Worm (Caenorhabditis elegans) whole organism, young adult: ENCODE data around the gene Y41C4A.22.

ENCODE experiments used
- B0019.2 ChIP-seq: fragments of 200-800 bp; sonication (Bioruptor generic); conservative IDR thresholded peaks from 2 replicates; pipeline ENCODE4 v1.3.6; 2022; ENCODE audit warnings: missing genetic modification reagents, missing genetic modification characterization, missing compliant biosample characterization
- C17E4.6 ChIP-seq: fragments of 200-800 bp; sonication (Bioruptor generic); IDR thresholded peaks from 2 replicates; pipeline ENCODE4 v1.3.6; 2022; ENCODE audit warnings: missing genetic modification reagents, missing genetic modification characterization, missing compliant biosample characterization
- F10E7.11 ChIP-seq: sonication (generic microtip); optimal IDR thresholded peaks from 2 replicates; lab custom pipeline; 2017; ENCODE audit warnings: mild to moderate bottlenecking, missing genetic modification characterization, moderate library complexity, missing compliant biosample characterization
- F22D6.2 ChIP-seq: sonication (generic microtip); optimal IDR thresholded peaks from 2 replicates; lab custom pipeline; 2016; ENCODE audit warnings: mild to moderate bottlenecking, missing genetic modification characterization, missing compliant biosample characterization
- F23B12.7 ChIP-seq: sonication (generic microtip); optimal IDR thresholded peaks from 2 replicates; lab custom pipeline; 2017; ENCODE audit warnings: missing genetic modification characterization, mild to moderate bottlenecking, missing compliant biosample characterization, antibody characterized with exemption, moderate library complexity; ENCODE audit not compliant: insufficient read depth
- F33H1.4 ChIP-seq: fragments of 200-800 bp; sonication (Bioruptor generic); IDR thresholded peaks from 2 replicates; pipeline ENCODE4 v1.3.6; 2022; ENCODE audit warnings: missing genetic modification reagents, missing genetic modification characterization, missing compliant biosample characterization
- F37B4.10 ChIP-seq: fragments of 200-800 bp; sonication (Bioruptor generic); IDR thresholded peaks from 2 replicates; pipeline ENCODE4 v1.3.6; 2022; ENCODE audit warnings: missing genetic modification characterization, missing compliant biosample characterization
- F55B11.4 ChIP-seq: sonication (generic microtip); optimal IDR thresholded peaks from 2 replicates; lab custom pipeline; 2016; ENCODE audit warnings: missing compliant biosample characterization, missing genetic modification characterization, borderline replicate concordance; ENCODE audit not compliant: insufficient read depth
- K11D2.4 ChIP-seq: fragments of 200-800 bp; sonication (Bioruptor generic); IDR thresholded peaks from 2 replicates; pipeline ENCODE4 v1.3.6; 2022; ENCODE audit warnings: missing genetic modification reagents, missing genetic modification characterization, missing compliant biosample characterization
- Y56A3A.18 ChIP-seq: fragments of 200-800 bp; sonication (Bioruptor generic); IDR thresholded peaks from 2 replicates; pipeline ENCODE4 v1.3.6; 2022; ENCODE audit warnings: missing genetic modification reagents, missing genetic modification characterization, missing compliant biosample characterization
- Y67H2A.10 ChIP-seq: fragments of 200-800 bp; sonication (Bioruptor generic); conservative IDR thresholded peaks from 2 replicates; pipeline ENCODE4 v1.3.6; 2022; ENCODE audit warnings: missing genetic modification reagents, missing genetic modification characterization, missing compliant biosample characterization
- akir-1 ChIP-seq: fragments of 200-800 bp; sonication (Bioruptor generic); optimal IDR thresholded peaks from 2 replicates; lab custom pipeline; 2018; ENCODE audit warnings: mild to moderate bottlenecking, missing genetic modification characterization, moderate library complexity, missing compliant biosample characterization
- aptf-3 ChIP-seq: fragments of 200-800 bp; sonication (Bioruptor generic); IDR thresholded peaks from 2 replicates; pipeline ENCODE4 v1.3.6; 2022; ENCODE audit warnings: missing genetic modification characterization, missing compliant biosample characterization
- atf-7 ChIP-seq: sonication (generic microtip); optimal IDR thresholded peaks from 2 replicates; lab custom pipeline; 2017; ENCODE audit warnings: mild to moderate bottlenecking, missing genetic modification characterization, missing compliant biosample characterization
- athp-1 ChIP-seq: sonication (generic microtip); optimal IDR thresholded peaks from 2 replicates; lab custom pipeline; 2017; ENCODE audit warnings: mild to moderate bottlenecking, missing genetic modification characterization, missing compliant biosample characterization
- attf-3 ChIP-seq: fragments of 200-800 bp; sonication (Bioruptor generic); conservative IDR thresholded peaks from 2 replicates; pipeline ENCODE4 v1.3.6; 2022; ENCODE audit warnings: missing genetic modification reagents, missing genetic modification characterization, missing compliant biosample characterization
- attf-5 ChIP-seq: fragments of 200-800 bp; sonication (Bioruptor generic); optimal IDR thresholded peaks from 2 replicates; lab custom pipeline; 2018; ENCODE audit warnings: mild to moderate bottlenecking, missing genetic modification characterization, missing compliant biosample characterization
- attf-6 ChIP-seq: fragments of 200-800 bp; sonication (Bioruptor generic); IDR thresholded peaks from 2 replicates; pipeline ENCODE4 v1.3.6; 2022; ENCODE audit warnings: missing genetic modification reagents, missing genetic modification characterization, missing compliant biosample characterization
- bed-1 ChIP-seq: fragments of 200-800 bp; sonication (Bioruptor generic); IDR thresholded peaks from 2 replicates; pipeline ENCODE4 v1.3.6; 2022; ENCODE audit warnings: missing genetic modification reagents, missing genetic modification characterization, missing compliant biosample characterization
- bed-2 ChIP-seq: fragments of 200-800 bp; sonication (Bioruptor generic); IDR thresholded peaks from 2 replicates; pipeline ENCODE4 v1.3.6; 2022; ENCODE audit warnings: missing genetic modification reagents, missing genetic modification characterization, missing compliant biosample characterization
- ceh-79 ChIP-seq: sonication (generic microtip); optimal IDR thresholded peaks from 2 replicates; lab custom pipeline; 2017; ENCODE audit warnings: mild to moderate bottlenecking, missing genetic modification characterization, missing compliant biosample characterization
- ceh-91 ChIP-seq: fragments of 200-800 bp; sonication (Bioruptor generic); IDR thresholded peaks from 2 replicates; pipeline ENCODE4 v1.3.6; 2022; ENCODE audit warnings: missing genetic modification reagents, missing genetic modification characterization, missing compliant biosample characterization
- die-1 ChIP-seq: sonication (generic microtip); optimal IDR thresholded peaks from 2 replicates; lab custom pipeline; 2016; ENCODE audit warnings: missing genotype, mild to moderate bottlenecking, missing genetic modification characterization, missing compliant biosample characterization
- efl-1 ChIP-seq: fragments of 150-350 bp; optimal IDR thresholded peaks from 2 replicates; lab custom pipeline; 2014; ENCODE audit warnings: missing biosample characterization, missing genetic modification reagents, missing genetic modification characterization
- egl-18 ChIP-seq: fragments of 200-800 bp; sonication (Bioruptor generic); IDR thresholded peaks from 2 replicates; pipeline ENCODE4 v1.3.6; 2022; ENCODE audit warnings: missing genetic modification reagents, missing genetic modification characterization, missing compliant biosample characterization
- ekl-4 ChIP-seq: fragments of 200-800 bp; sonication (Bioruptor generic); IDR thresholded peaks from 2 replicates; pipeline ENCODE4 v1.3.6; 2022; ENCODE audit warnings: missing genetic modification reagents, missing genetic modification characterization, missing compliant biosample characterization
- ets-4 ChIP-seq: fragments of 200-800 bp; sonication (Bioruptor generic); optimal IDR thresholded peaks from 2 replicates; lab custom pipeline; 2018; ENCODE audit warnings: mild to moderate bottlenecking, missing genetic modification characterization, missing compliant biosample characterization
- fkh-3 ChIP-seq: sonication (generic microtip); optimal IDR thresholded peaks from 2 replicates; lab custom pipeline; 2016; ENCODE audit warnings: mild to moderate bottlenecking, missing genetic modification characterization, missing compliant biosample characterization
- him-1 ChIP-seq: sonication (generic microtip); optimal IDR thresholded peaks from 2 replicates; lab custom pipeline; 2016; ENCODE audit warnings: missing genotype, missing genetic modification reagents, missing genetic modification characterization, missing compliant biosample characterization
- hlh-12 ChIP-seq: sonication (generic microtip); optimal IDR thresholded peaks from 2 replicates; lab custom pipeline; 2016; ENCODE audit warnings: missing genetic modification characterization, missing compliant biosample characterization
- hlh-26 ChIP-seq: fragments of 200-800 bp; sonication (Bioruptor generic); conservative IDR thresholded peaks from 2 replicates; pipeline ENCODE4 v1.3.6; 2022; ENCODE audit warnings: missing genetic modification reagents, missing genetic modification characterization, missing compliant biosample characterization
- hsf-1 ChIP-seq: fragments of 200-800 bp; sonication (Bioruptor generic); IDR thresholded peaks from 2 replicates; pipeline ENCODE4 v1.3.6; 2022; ENCODE audit warnings: missing genetic modification reagents, missing genetic modification characterization, missing compliant biosample characterization
- lin-40 ChIP-seq: sonication (generic microtip); optimal IDR thresholded peaks from 2 replicates; lab custom pipeline; 2016; ENCODE audit warnings: missing genetic modification characterization, mild to moderate bottlenecking, missing compliant biosample characterization, missing genotype, missing genetic modification reagents
- lir-1 ChIP-seq: fragments of 200-800 bp; sonication (Bioruptor generic); conservative IDR thresholded peaks from 2 replicates; pipeline ENCODE4 v1.3.6; 2022; ENCODE audit warnings: missing genetic modification reagents, missing genetic modification characterization, missing compliant biosample characterization
- madf-6 ChIP-seq: fragments of 200-800 bp; sonication (Bioruptor generic); IDR thresholded peaks from 2 replicates; pipeline ENCODE4 v1.3.6; 2022; ENCODE audit warnings: missing genetic modification reagents, missing genetic modification characterization, missing compliant biosample characterization
- mes-4 ChIP-seq: sonication (generic microtip); optimal IDR thresholded peaks from 2 replicates; lab custom pipeline; 2016; ENCODE audit warnings: missing genotype, missing genetic modification characterization, missing compliant biosample characterization
- nfya-1 ChIP-seq: sonication (generic microtip); optimal IDR thresholded peaks from 2 replicates; lab custom pipeline; 2017; ENCODE audit warnings: antibody characterized with exemption, missing compliant biosample characterization, missing genetic modification characterization, borderline replicate concordance; ENCODE audit not compliant: insufficient read depth
- nfya-2 ChIP-seq: fragments of 200-800 bp; sonication (Bioruptor generic); IDR thresholded peaks from 2 replicates; pipeline ENCODE4 v1.3.6; 2022; ENCODE audit warnings: missing genetic modification reagents, missing genetic modification characterization, missing compliant biosample characterization
- pbrm-1 ChIP-seq: fragments of 200-800 bp; sonication (Bioruptor generic); IDR thresholded peaks from 2 replicates; pipeline ENCODE4 v1.3.6; 2022; ENCODE audit warnings: missing genetic modification reagents, missing genetic modification characterization, missing compliant biosample characterization
- pha-4 ChIP-seq: fragments of 150-350 bp; sonication (generic microtip); optimal IDR thresholded peaks from 2 replicates; lab custom pipeline; 2014; ENCODE audit warnings: missing biosample characterization, missing genetic modification reagents, missing genetic modification characterization
- snpc-1.1 ChIP-seq: sonication (generic microtip); optimal IDR thresholded peaks from 2 replicates; lab custom pipeline; 2017; ENCODE audit warnings: missing genetic modification characterization, mild to moderate bottlenecking, missing compliant biosample characterization, antibody characterized with exemption, moderate library complexity, missing genotype, missing genetic modification reagents; ENCODE audit not compliant: insufficient read depth
- sptf-2 ChIP-seq: fragments of 200-800 bp; sonication (Bioruptor generic); optimal IDR thresholded peaks from 2 replicates; lab custom pipeline; 2018; ENCODE audit warnings: mild to moderate bottlenecking, missing genetic modification characterization, missing compliant biosample characterization
- tbx-9 ChIP-seq: sonication (generic microtip); optimal IDR thresholded peaks from 2 replicates; lab custom pipeline; 2016; ENCODE audit warnings: borderline replicate concordance, missing genetic modification characterization, inconsistent platforms, missing compliant biosample characterization
- tlf-1 ChIP-seq: fragments of 200-800 bp; sonication (Bioruptor generic); optimal IDR thresholded peaks from 2 replicates; lab custom pipeline; 2018; ENCODE audit warnings: mild to moderate bottlenecking, missing genetic modification characterization, missing compliant biosample characterization
- unc-62 ChIP-seq: fragments of 150-350 bp; optimal IDR thresholded peaks from 2 replicates; lab custom pipeline; 2014; ENCODE audit warnings: missing biosample characterization, missing genetic modification reagents, missing genetic modification characterization
- zim-3 ChIP-seq: sonication (generic microtip); optimal IDR thresholded peaks from 2 replicates; lab custom pipeline; 2017; ENCODE audit warnings: mild to moderate bottlenecking, missing genetic modification characterization, moderate library complexity, missing compliant biosample characterization
- ztf-18 ChIP-seq: sonication (generic microtip); optimal IDR thresholded peaks from 2 replicates; lab custom pipeline; 2016; ENCODE audit warnings: missing genotype, mild to moderate bottlenecking, missing genetic modification characterization, missing compliant biosample characterization
- ztf-22 ChIP-seq: fragments of 200-800 bp; sonication (Bioruptor generic); optimal IDR thresholded peaks from 2 replicates; lab custom pipeline; 2018; ENCODE audit warnings: mild to moderate bottlenecking, missing genetic modification characterization, moderate library complexity, missing compliant biosample characterization

The Y41C4A.22 gene

DNA sequence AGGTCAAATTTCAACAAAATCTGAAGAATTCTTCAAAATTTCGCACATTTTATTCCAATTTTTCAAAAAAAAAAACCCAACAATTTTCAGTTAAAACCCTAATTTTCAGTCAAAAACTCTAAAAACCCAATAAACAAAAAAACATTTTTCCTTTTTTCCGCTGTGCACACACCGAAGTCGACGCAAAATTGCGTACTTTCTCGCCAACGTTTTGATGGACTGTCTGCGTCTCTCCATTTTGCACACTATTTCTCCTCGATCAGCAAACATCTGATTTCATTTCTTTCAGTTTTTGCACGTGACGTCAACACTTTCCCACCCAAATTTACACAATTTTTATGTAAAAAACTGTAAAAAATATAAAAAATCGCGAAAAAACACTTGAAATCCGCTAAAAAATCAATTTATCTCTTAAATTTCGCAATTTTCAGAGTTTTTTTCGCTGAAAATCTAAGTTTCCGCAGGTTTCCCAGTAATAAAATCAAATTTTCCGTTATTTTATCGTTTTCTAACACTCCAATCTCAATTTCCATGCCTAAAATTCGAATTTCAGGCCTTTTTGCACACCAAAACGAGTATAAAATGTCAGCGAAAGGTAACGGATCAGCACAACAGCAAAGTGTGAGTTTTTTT lies 37.8 kb upstream of the Y41C4A.22 start, which contains the start of gene crh-1 (continued):
- TF ChIP-seq F23B12.7 (tag; lab: Kevin White, UChicago) (peak; percentile 38), bed-1 (GFP tag; lab: Robert Waterston, UW) (no peak), fkh-3 (tag; lab: Kevin White, UChicago) (no peak), bed-2 (no peak), F55B11.4 (no peak), sptf-2 (GFP tag; lab: Kevin White, UChicago) (no peak), F22D6.2 (tag; lab: Kevin White, UChicago) (no peak), aptf-3 (GFP tag; lab: Robert Waterston, UW) (no peak), B0019.2 (GFP tag; lab: Robert Waterston, UW) (no peak), egl-18 (GFP tag; lab: Robert Waterston, UW) (no peak), K11D2.4 (GFP tag; lab: Robert Waterston, UW) (no peak), tlf-1 (GFP tag; lab: Kevin White, UChicago) (peak; percentile 30), Y67H2A.10 (GFP tag; lab: Robert Waterston, UW) (no peak), ets-4 (no peak), attf-3 (GFP tag; lab: Robert Waterston, UW) (no peak), F10E7.11 (tag; lab: Kevin White, UChicago) (no peak), efl-1 (GFP tag; lab: Kevin White, UChicago) (peak; percentile 41), hlh-26 (no peak), ekl-4 (GFP tag; lab: Robert Waterston, UW) (peak; percentile 54; the same call in 1 of the 2 replicates), tbx-9 (no peak), lin-40 (tag; lab: Kevin White, UChicago) (peak; percentile 81), Y56A3A.18 (peak; percentile 13; the same call in 1 of the 2 replicates), mes-4 (no peak), attf-6 (GFP tag; lab: Robert Waterston, UW) (no peak), nfya-1 (tag; lab: Kevin White, UChicago) (no peak), ceh-91 (GFP tag; lab: Robert Waterston, UW) (peak; percentile 43; the same call in 1 of the 2 replicates), pha-4 (tag; lab: Kevin White, UChicago) (no peak), ceh-79 (tag; lab: Kevin White, UChicago) (no peak), die-1 (tag; lab: Kevin White, UChicago) (no peak), F33H1.4 (GFP tag; lab: Robert Waterston, UW) (peak; percentile 50), lir-1 (GFP tag; lab: Robert Waterston, UW) (no peak), zim-3 (tag; lab: Kevin White, UChicago) (no peak), nfya-2 (GFP tag; lab: Robert Waterston, UW) (no peak), snpc-1.1 (tag; lab: Kevin White, UChicago) (peak; percentile 6), hsf-1 (no peak), him-1 (no peak), ztf-22 (GFP tag; lab: Kevin White, UChicago) (no peak), attf-5 (GFP tag; lab: Kevin White, UChicago) (peak; percentile 43), unc-62 (GFP tag; lab: Kevin White, UChicago) (no peak), athp-1 (no peak), akir-1 (GFP tag; lab: Kevin White, UChicago) (no peak), C17E4.6 (GFP tag; lab: Robert Waterston, UW) (no peak), madf-6 (GFP tag; lab: Robert Waterston, UW) (peak; percentile 74), F37B4.10 (GFP tag; lab: Robert Waterston, UW) (no peak), hlh-12 (no peak), pbrm-1 (peak; percentile 71; the same call in 1 of the 2 replicates), ztf-18 (tag; lab: Kevin White, UChicago) (no peak), atf-7 (tag; lab: Kevin White, UChicago) (peak; percentile 53)
